Worm (Caenorhabditis elegans) whole organism, L1 larva: Measurements from ENCODE around the gene Y17G9B.2.
A peak's percentile ranks its signal among the peaks of the same experiment; 100 is the strongest.

Source experiments
- C16A3.4 ChIP-seq: fragments of 150-350 bp; optimal IDR thresholded peaks from 2 replicates; lab custom pipeline; 2014; ENCODE audit warnings: missing biosample characterization, missing genetic modification characterization
- F16B12.6 ChIP-seq: fragments of 150-350 bp; optimal IDR thresholded peaks from 2 replicates; lab custom pipeline; 2014; ENCODE audit warnings: missing biosample characterization, missing genetic modification characterization
- alr-1 ChIP-seq: fragments of 200-800 bp; sonication (Bioruptor generic); optimal IDR thresholded peaks from 2 replicates; lab custom pipeline; 2018; ENCODE audit warnings: borderline replicate concordance, mild to moderate bottlenecking, missing genetic modification characterization, missing compliant biosample characterization
- ceh-8 ChIP-seq: fragments of 200-800 bp; sonication (Bioruptor generic); optimal IDR thresholded peaks from 2 replicates; lab custom pipeline; 2018; ENCODE audit warnings: mild to moderate bottlenecking, missing genetic modification characterization, moderate library complexity, missing compliant biosample characterization
- ceh-88 ChIP-seq: fragments of 200-800 bp; sonication (Bioruptor generic); IDR thresholded peaks from 2 replicates; pipeline ENCODE4 v1.3.6; 2022; ENCODE audit warnings: missing genetic modification characterization, missing compliant biosample characterization
- ceh-90 ChIP-seq: sonication (generic microtip); optimal IDR thresholded peaks from 2 replicates; lab custom pipeline; 2016; ENCODE audit warnings: missing genetic modification characterization, missing compliant biosample characterization
- ces-1 ChIP-seq: fragments of 150-350 bp; optimal IDR thresholded peaks from 2 replicates; lab custom pipeline; 2014; ENCODE audit warnings: missing biosample characterization, missing genetic modification reagents, missing genetic modification characterization
- dsc-1 ChIP-seq: sonication (generic microtip); optimal IDR thresholded peaks from 2 replicates; lab custom pipeline; 2016; ENCODE audit warnings: mild to moderate bottlenecking, missing genetic modification characterization, missing compliant biosample characterization
- efl-1 ChIP-seq, 4 experiments: fragments of 150-350 bp; optimal IDR thresholded peaks in 3 of 4; peaks in 1 of 4; 1 replicate in 1 of 4; 2 replicates in 3 of 4; lab custom pipeline; 2014; ENCODE audit warnings: missing biosample characterization in 2 of 4, missing genetic modification characterization in 2 of 4, missing genetic modification reagents in 2 of 4
- efl-3 ChIP-seq: fragments of 200-800 bp; sonication (Bioruptor generic); optimal IDR thresholded peaks from 2 replicates; lab custom pipeline; 2018; ENCODE audit warnings: mild to moderate bottlenecking, missing genetic modification characterization, missing compliant biosample characterization
- egl-13 ChIP-seq: sonication (generic microtip); optimal IDR thresholded peaks from 2 replicates; lab custom pipeline; 2016; ENCODE audit warnings: missing genotype, missing genetic modification reagents, missing genetic modification characterization, missing compliant biosample characterization
- elt-2 ChIP-seq: sonication (generic microtip); optimal IDR thresholded peaks from 2 replicates; lab custom pipeline; 2016; ENCODE audit warnings: missing genetic modification characterization, mild to moderate bottlenecking, inconsistent platforms, missing compliant biosample characterization, missing genetic modification reagents
- elt-3 ChIP-seq, 6 experiments: fragments of 150-350 bp in 1 of 6; sonication (generic microtip); optimal IDR thresholded peaks; 2 replicates each; lab custom pipeline; 2017 to 2018; ENCODE audit warnings: missing biosample characterization in 6 of 6, missing genetic modification characterization in 6 of 6, inconsistent platforms in 1 of 6
- ets-5 ChIP-seq: fragments of 200-800 bp; sonication (Bioruptor generic); IDR thresholded peaks from 2 replicates; pipeline ENCODE4 v1.3.6; 2022; ENCODE audit warnings: missing genetic modification characterization, missing compliant biosample characterization
- fkh-10 ChIP-seq: sonication (generic microtip); optimal IDR thresholded peaks from 2 replicates; lab custom pipeline; 2017; ENCODE audit warnings: missing biosample characterization, missing genetic modification reagents, missing genetic modification characterization
- fkh-8 ChIP-seq: sonication (generic microtip); optimal IDR thresholded peaks from 2 replicates; lab custom pipeline; 2016; ENCODE audit warnings: mild to moderate bottlenecking, missing genetic modification characterization, missing compliant biosample characterization
- irx-1 ChIP-seq: sonication (generic microtip); optimal IDR thresholded peaks from 2 replicates; lab custom pipeline; 2016; ENCODE audit warnings: missing genetic modification characterization, missing compliant biosample characterization
- jun-1 ChIP-seq: fragments of 150-350 bp; optimal IDR thresholded peaks from 2 replicates; lab custom pipeline; 2014; ENCODE audit warnings: missing biosample characterization, missing genetic modification reagents, missing genetic modification characterization
- lin-13 ChIP-seq: fragments of 150-350 bp; optimal IDR thresholded peaks from 2 replicates; lab custom pipeline; 2014; ENCODE audit warnings: missing biosample characterization, missing genetic modification reagents, missing genetic modification characterization
- lin-14 ChIP-seq: fragments of 200-800 bp; sonication (Bioruptor generic); optimal IDR thresholded peaks from 2 replicates; lab custom pipeline; 2018; ENCODE audit warnings: mild to moderate bottlenecking, missing genetic modification characterization, moderate library complexity, missing compliant biosample characterization
- lin-15B ChIP-seq: fragments of 150-350 bp; sonication (generic microtip); optimal IDR thresholded peaks from 3 replicates; lab custom pipeline; 2014; ENCODE audit warnings: missing biosample characterization, missing genetic modification characterization
- lin-35 ChIP-seq, 2 experiments: fragments of 150-350 bp; optimal IDR thresholded peaks; 2 replicates each; lab custom pipeline; 2014; ENCODE audit warnings: missing biosample characterization in 2 of 2, missing genetic modification characterization in 2 of 2, missing genetic modification reagents in 2 of 2
- lin-39 ChIP-seq: fragments of 150-350 bp; optimal IDR thresholded peaks from 2 replicates; lab custom pipeline; 2014; ENCODE audit warnings: missing biosample characterization, missing genetic modification reagents, missing genetic modification characterization
- lir-3 ChIP-seq: sonication (generic microtip); optimal IDR thresholded peaks from 2 replicates; lab custom pipeline; 2016; ENCODE audit warnings: mild to moderate bottlenecking, missing genetic modification characterization, moderate library complexity, missing compliant biosample characterization; ENCODE audit not compliant: poor library complexity
- lsy-2 ChIP-seq, 2 experiments: fragments of 150-350 bp; optimal IDR thresholded peaks; 2 replicates each; lab custom pipeline; 2014; ENCODE audit warnings: missing biosample characterization in 2 of 2, missing genetic modification characterization in 2 of 2
- mab-9 ChIP-seq: fragments of 200-800 bp; sonication (Bioruptor generic); IDR thresholded peaks from 2 replicates; pipeline ENCODE4 v1.3.6; 2022; ENCODE audit warnings: missing genetic modification reagents, missing genetic modification characterization, missing compliant biosample characterization
- mep-1 ChIP-seq: fragments of 150-350 bp; optimal IDR thresholded peaks from 2 replicates; lab custom pipeline; 2014; ENCODE audit warnings: missing biosample characterization, missing genetic modification characterization
- nhr-11 ChIP-seq: fragments of 150-350 bp; optimal IDR thresholded peaks from 2 replicates; lab custom pipeline; 2014; ENCODE audit warnings: missing biosample characterization, missing genetic modification characterization
- nhr-19 ChIP-seq: fragments of 200-800 bp; sonication (Bioruptor generic); conservative IDR thresholded peaks from 2 replicates; pipeline ENCODE4 v1.3.6; 2022; ENCODE audit warnings: missing genetic modification characterization, missing compliant biosample characterization
- nhr-20 ChIP-seq: sonication (generic microtip); optimal IDR thresholded peaks from 2 replicates; lab custom pipeline; 2016; ENCODE audit warnings: mild to moderate bottlenecking, missing genetic modification characterization, missing compliant biosample characterization
- nhr-47 ChIP-seq: sonication (generic microtip); optimal IDR thresholded peaks from 2 replicates; lab custom pipeline; 2016; ENCODE audit warnings: mild to moderate bottlenecking, missing genetic modification characterization, moderate library complexity, missing compliant biosample characterization
- nhr-71 ChIP-seq: sonication (generic microtip); optimal IDR thresholded peaks from 2 replicates; lab custom pipeline; 2016; ENCODE audit warnings: mild to moderate bottlenecking, missing genetic modification characterization, moderate library complexity, missing compliant biosample characterization
- nhr-77 ChIP-seq: fragments of 150-350 bp; optimal IDR thresholded peaks from 2 replicates; lab custom pipeline; 2014; ENCODE audit warnings: missing biosample characterization, missing genetic modification characterization
- nhr-90 ChIP-seq: sonication (generic microtip); optimal IDR thresholded peaks from 2 replicates; lab custom pipeline; 2016; ENCODE audit warnings: mild to moderate bottlenecking, missing genetic modification characterization, missing compliant biosample characterization; ENCODE audit not compliant: poor library complexity
- pag-3 ChIP-seq: sonication (generic microtip); optimal IDR thresholded peaks from 2 replicates; lab custom pipeline; 2017; ENCODE audit warnings: missing genetic modification characterization, mild to moderate bottlenecking, missing compliant biosample characterization, antibody characterized with exemption, borderline replicate concordance; ENCODE audit not compliant: insufficient read depth
- pax-3 ChIP-seq: fragments of 200-800 bp; sonication (Bioruptor generic); optimal IDR thresholded peaks from 2 replicates; lab custom pipeline; 2018; ENCODE audit warnings: mild to moderate bottlenecking, missing genetic modification characterization, moderate library complexity, missing compliant biosample characterization
- rnt-1 ChIP-seq: sonication (generic microtip); optimal IDR thresholded peaks from 2 replicates; lab custom pipeline; 2016; ENCODE audit warnings: mild to moderate bottlenecking, missing genetic modification characterization, moderate library complexity, missing compliant biosample characterization
- snu-23 ChIP-seq: sonication (generic microtip); optimal IDR thresholded peaks from 2 replicates; lab custom pipeline; 2016; ENCODE audit warnings: missing genetic modification characterization, missing compliant biosample characterization
- sox-4 ChIP-seq: sonication (generic microtip); optimal IDR thresholded peaks from 2 replicates; lab custom pipeline; 2016; ENCODE audit warnings: missing genetic modification characterization, missing compliant biosample characterization
- swsn-7 ChIP-seq: sonication (generic microtip); optimal IDR thresholded peaks from 2 replicates; lab custom pipeline; 2016; ENCODE audit warnings: missing genetic modification characterization, missing compliant biosample characterization
- tbx-2 ChIP-seq: sonication (generic microtip); optimal IDR thresholded peaks from 2 replicates; lab custom pipeline; 2016; ENCODE audit warnings: missing genetic modification characterization, missing compliant biosample characterization
- unc-30 ChIP-seq: sonication (generic microtip); optimal IDR thresholded peaks from 2 replicates; lab custom pipeline; 2017; ENCODE audit warnings: missing biosample characterization, missing genetic modification characterization
- unc-86 ChIP-seq: sonication (generic microtip); optimal IDR thresholded peaks from 2 replicates; lab custom pipeline; 2016; ENCODE audit warnings: missing genetic modification characterization, missing compliant biosample characterization
- unc-98 ChIP-seq: fragments of 200-800 bp; sonication (Bioruptor generic); IDR thresholded peaks from 2 replicates; pipeline ENCODE4 v1.3.6; 2022; ENCODE audit warnings: missing genetic modification characterization, missing compliant biosample characterization
- xbp-1 ChIP-seq: sonication (generic microtip); optimal IDR thresholded peaks from 2 replicates; lab custom pipeline; 2016; ENCODE audit warnings: missing genetic modification characterization, missing compliant biosample characterization
- ztf-11 ChIP-seq, 2 experiments: sonication (generic microtip); optimal IDR thresholded peaks; 2 replicates each; lab custom pipeline; 2016 to 2017; ENCODE audit warnings: missing genetic modification characterization in 2 of 2, missing biosample characterization in 1 of 2, missing compliant biosample characterization in 1 of 2
- ztf-4 ChIP-seq: fragments of 150-350 bp; optimal IDR thresholded peaks from 2 replicates; lab custom pipeline; 2014; ENCODE audit warnings: missing biosample characterization, missing genetic modification characterization

The Y17G9B.2 gene

DNA sequence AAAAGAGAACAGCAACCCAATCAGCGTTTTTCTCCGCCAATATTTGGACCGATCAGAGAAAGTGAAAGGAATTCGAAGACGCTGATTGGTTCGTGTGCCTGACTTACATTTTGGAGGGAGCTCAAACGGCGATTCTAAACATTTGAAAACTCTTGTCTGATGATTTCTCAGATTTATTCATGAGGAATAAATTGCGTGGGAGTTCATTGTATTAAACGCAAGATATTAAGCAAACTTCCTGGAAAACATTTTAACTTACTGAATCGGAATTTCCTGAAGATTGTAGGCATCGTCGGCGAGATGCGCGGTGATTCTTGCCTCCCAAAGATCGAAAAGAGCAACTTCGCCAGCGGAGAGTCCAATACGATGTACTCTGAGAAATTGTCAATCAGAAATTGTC is 39.4 kb upstream of the Y17G9B.2 start, which contains the start of gene K08F11.1:
Gene K08F11.1 (plus strand): TSS at position 301 of the 400 bp plus-strand sequence.
- no peak for TF ChIP-seq unc-30 (tag; lab: Kevin White, UChicago)
- TF ChIP-seq pax-3 (tag; lab: Kevin White, UChicago) = no peak
- TF ChIP-seq alr-1 = no peak
- TF ChIP-seq ztf-4 (tag; lab: Kevin White, UChicago) = no peak
- no peak for TF ChIP-seq lin-35 (GFP tag; optimal IDR thresholded peaks at IDR 0.05; lab: Kevin White, UChicago)
- no peak for TF ChIP-seq ceh-88 (GFP tag; lab: Robert Waterston, UW)
- TF ChIP-seq xbp-1 (tag; lab: Kevin White, UChicago) = no peak
- TF ChIP-seq ces-1 (GFP tag; lab: Kevin White, UChicago) = no peak
- TF ChIP-seq ceh-90 (tag; lab: Kevin White, UChicago) = no peak
- TF ChIP-seq nhr-90 (tag; lab: Kevin White, UChicago) = no peak
- TF ChIP-seq pag-3 (tag; lab: Kevin White, UChicago) = no peak
- no peak for TF ChIP-seq lin-15B (tag; lab: Kevin White, UChicago)
- TF ChIP-seq, all 84 proteins: peak for 0

- TF ChIP-seq unc-98 (GFP tag; lab: Robert Waterston, UW) = peak; percentile 99
- peak; percentile 66 for TF ChIP-seq ceh-90 (tag; lab: Kevin White, UChicago)
- peak; percentile 65 for TF ChIP-seq nhr-11 (tag; lab: Kevin White, UChicago)
- peak; percentile 68 for TF ChIP-seq ceh-8 (GFP tag; lab: Kevin White, UChicago)
- peak; percentile 89 for TF ChIP-seq dsc-1 (tag; lab: Kevin White, UChicago)
- peak; percentile 24 for TF ChIP-seq lin-39 (tag; lab: Kevin White, UChicago)
- peak; percentile 16 for TF ChIP-seq fkh-10 (GFP tag; lab: Kevin White, UChicago)
- TF ChIP-seq pax-3 (tag; lab: Kevin White, UChicago) = peak; percentile 87
- TF ChIP-seq snu-23 = peak; percentile 82
- TF ChIP-seq xbp-1 (tag; lab: Kevin White, UChicago) = peak; percentile 79
- TF ChIP-seq lin-13 = peak; percentile 1
- peak; percentile 84 for TF ChIP-seq lin-14 (GFP tag; lab: Kevin White, UChicago)
- peak; percentile 81 for TF ChIP-seq sox-4 (tag; lab: Kevin White, UChicago)
- peak; percentile 99 for TF ChIP-seq nhr-19 (GFP tag; lab: Robert Waterston, UW)
- peak; percentile 100 for TF ChIP-seq mab-9 (GFP tag; lab: Robert Waterston, UW)
- peak; percentile 53 for TF ChIP-seq elt-2 (tag; lab: Kevin White, UChicago)
- TF ChIP-seq egl-13 (tag; lab: Kevin White, UChicago) = peak; percentile 68
- peak; percentile 95 to 96 for TF ChIP-seq lsy-2 (tag; optimal IDR thresholded peaks at IDR 0.05; lab: Kevin White, UChicago)
- peak; percentile 99 for TF ChIP-seq ets-5 (GFP tag; lab: Robert Waterston, UW)
- peak in 1 of 6 experiments; percentile 14 for TF ChIP-seq elt-3 (tag; optimal IDR thresholded peaks at IDR 0.05; lab: Kevin White, UChicago)
- peak; percentile 78 for TF ChIP-seq lir-3 (tag; lab: Kevin White, UChicago)
- peak; percentile 69 to 76 for TF ChIP-seq efl-1 (optimal IDR thresholded peaks at IDR 0.05; lab: Kevin White, UChicago)
- TF ChIP-seq efl-1 (GFP tag; optimal IDR thresholded peaks at IDR 0.05 in 1 of 2; lab: Kevin White, UChicago) = peak; percentile 50 to 95
- peak; percentile 79 for TF ChIP-seq unc-86 (tag; lab: Kevin White, UChicago)
- peak; percentile 53 for TF ChIP-seq nhr-77 (tag; lab: Kevin White, UChicago)
- peak; percentile 86 for TF ChIP-seq swsn-7 (tag; lab: Kevin White, UChicago)
- TF ChIP-seq irx-1 (tag; lab: Kevin White, UChicago) = peak; percentile 84
- TF ChIP-seq C16A3.4 (tag; lab: Kevin White, UChicago) = peak; percentile 3
- TF ChIP-seq nhr-47 (tag; lab: Kevin White, UChicago) = peak; percentile 97
- peak; percentile 35 for TF ChIP-seq jun-1 (tag; lab: Kevin White, UChicago)
- peak; percentile 81 for TF ChIP-seq tbx-2 (tag; lab: Kevin White, UChicago)
- TF ChIP-seq ztf-11 (tag; optimal IDR thresholded peaks at IDR 0.05; lab: Kevin White, UChicago) = peak in 1 of 2 experiments; percentile 74
- peak; percentile 76 for TF ChIP-seq fkh-8
- peak; percentile 94 for TF ChIP-seq nhr-71 (tag; lab: Kevin White, UChicago)
- TF ChIP-seq mep-1 (tag; lab: Kevin White, UChicago) = peak; percentile 5
- TF ChIP-seq ceh-88 (GFP tag; lab: Robert Waterston, UW) = peak; percentile 99
- peak; percentile 64 for TF ChIP-seq efl-3 (GFP tag; lab: Kevin White, UChicago)
- TF ChIP-seq F16B12.6 (tag; lab: Kevin White, UChicago) = peak; percentile 50
- TF ChIP-seq lin-35 (GFP tag; optimal IDR thresholded peaks at IDR 0.05; lab: Kevin White, UChicago) = peak; percentile 29 to 43
- peak; percentile 83 for TF ChIP-seq nhr-20 (tag; lab: Kevin White, UChicago)
- TF ChIP-seq rnt-1 (tag; lab: Kevin White, UChicago) = peak; percentile 47
- peak; percentile 49 for TF ChIP-seq lin-15B (tag; lab: Kevin White, UChicago)
- peak; percentile 90 for TF ChIP-seq nhr-90 (tag; lab: Kevin White, UChicago)
Measured at ce11 chrIV:4725478-4725920, 38.4 kb upstream of the Y17G9B.2 start.
